Worm (Caenorhabditis elegans) whole organism, young adult: ENCODE measurements around the gene soc-1.
A peak's percentile ranks its signal among the peaks of the same experiment; 100 is the strongest.

ENCODE experiments used
- B0019.2 ChIP-seq: fragments of 200-800 bp; sonication (Bioruptor generic); conservative IDR thresholded peaks from 2 replicates; pipeline ENCODE4 v1.3.6; 2022; ENCODE audit warnings: missing genetic modification reagents, missing genetic modification characterization, missing compliant biosample characterization
- D2030.7 ChIP-seq: fragments of 200-800 bp; sonication (Bioruptor generic); IDR thresholded peaks from 2 replicates; pipeline ENCODE4 v1.3.6; 2022; ENCODE audit warnings: missing genetic modification reagents, missing genetic modification characterization, missing compliant biosample characterization
- F23B12.7 ChIP-seq: sonication (generic microtip); optimal IDR thresholded peaks from 2 replicates; lab custom pipeline; 2017; ENCODE audit warnings: missing genetic modification characterization, mild to moderate bottlenecking, missing compliant biosample characterization, antibody characterized with exemption, moderate library complexity; ENCODE audit not compliant: insufficient read depth
- F39B2.1 ChIP-seq: fragments of 200-800 bp; sonication (Bioruptor generic); IDR thresholded peaks from 2 replicates; pipeline ENCODE4 v1.3.6; 2022; ENCODE audit warnings: missing genetic modification reagents, missing genetic modification characterization, missing compliant biosample characterization
- F52B5.7 ChIP-seq: sonication (generic microtip); optimal IDR thresholded peaks from 2 replicates; lab custom pipeline; 2016; ENCODE audit warnings: mild to moderate bottlenecking, missing genetic modification characterization, missing compliant biosample characterization
- F55B11.4 ChIP-seq: sonication (generic microtip); optimal IDR thresholded peaks from 2 replicates; lab custom pipeline; 2016; ENCODE audit warnings: missing compliant biosample characterization, missing genetic modification characterization, borderline replicate concordance; ENCODE audit not compliant: insufficient read depth
- F57C9.4 ChIP-seq: sonication (generic microtip); optimal IDR thresholded peaks from 2 replicates; lab custom pipeline; 2017; ENCODE audit warnings: mild to moderate bottlenecking, missing genetic modification characterization, missing compliant biosample characterization
- T07F8.4 ChIP-seq: sonication (generic microtip); optimal IDR thresholded peaks from 2 replicates; lab custom pipeline; 2016; ENCODE audit warnings: mild to moderate bottlenecking, missing genetic modification characterization, moderate library complexity, missing compliant biosample characterization
- Y56A3A.18 ChIP-seq: fragments of 200-800 bp; sonication (Bioruptor generic); IDR thresholded peaks from 2 replicates; pipeline ENCODE4 v1.3.6; 2022; ENCODE audit warnings: missing genetic modification reagents, missing genetic modification characterization, missing compliant biosample characterization
- ama-1 ChIP-seq, 3 experiments: fragments of 150-350 bp in 1 of 3; sonication (generic microtip) in 2 of 3; optimal IDR thresholded peaks; 2 replicates each; lab custom pipeline; 2014 to 2018; ENCODE audit warnings: missing biosample characterization in 2 of 3, missing genetic modification characterization in 2 of 3, missing genetic modification reagents in 2 of 3
- aptf-2 ChIP-seq: fragments of 200-800 bp; sonication (Bioruptor generic); conservative IDR thresholded peaks from 2 replicates; pipeline ENCODE4 v1.3.6; 2022; ENCODE audit warnings: missing genetic modification reagents, missing genetic modification characterization, missing compliant biosample characterization
- athp-1 ChIP-seq: sonication (generic microtip); optimal IDR thresholded peaks from 2 replicates; lab custom pipeline; 2017; ENCODE audit warnings: mild to moderate bottlenecking, missing genetic modification characterization, missing compliant biosample characterization
- attf-6 ChIP-seq: fragments of 200-800 bp; sonication (Bioruptor generic); IDR thresholded peaks from 2 replicates; pipeline ENCODE4 v1.3.6; 2022; ENCODE audit warnings: missing genetic modification reagents, missing genetic modification characterization, missing compliant biosample characterization
- bed-1 ChIP-seq: fragments of 200-800 bp; sonication (Bioruptor generic); IDR thresholded peaks from 2 replicates; pipeline ENCODE4 v1.3.6; 2022; ENCODE audit warnings: missing genetic modification reagents, missing genetic modification characterization, missing compliant biosample characterization
- cebp-1 ChIP-seq, 2 experiments: fragments of 200-800 bp in 1 of 2; sonication (Bioruptor generic) in 1 of 2; sonication (generic microtip) in 1 of 2; IDR thresholded peaks in 1 of 2; optimal IDR thresholded peaks in 1 of 2; 2 replicates each; pipeline versions ENCODE4 v1.3.6 to Lab custom; 2017 to 2022; ENCODE audit warnings: missing compliant biosample characterization in 2 of 2, missing genetic modification characterization in 2 of 2, mild to moderate bottlenecking in 1 of 2, missing genetic modification reagents in 1 of 2, moderate library complexity in 1 of 2
- cebp-2 ChIP-seq: fragments of 200-800 bp; sonication (Bioruptor generic); IDR thresholded peaks from 2 replicates; pipeline ENCODE4 v1.3.6; 2022; ENCODE audit warnings: missing genetic modification characterization, missing compliant biosample characterization
- ceh-40 ChIP-seq: fragments of 200-800 bp; sonication (Bioruptor generic); IDR thresholded peaks from 2 replicates; pipeline ENCODE4 v1.3.6; 2022; ENCODE audit warnings: missing genetic modification characterization, missing compliant biosample characterization
- ceh-79 ChIP-seq: sonication (generic microtip); optimal IDR thresholded peaks from 2 replicates; lab custom pipeline; 2017; ENCODE audit warnings: mild to moderate bottlenecking, missing genetic modification characterization, missing compliant biosample characterization
- efl-1 ChIP-seq: fragments of 150-350 bp; optimal IDR thresholded peaks from 2 replicates; lab custom pipeline; 2014; ENCODE audit warnings: missing biosample characterization, missing genetic modification reagents, missing genetic modification characterization
- egl-18 ChIP-seq: fragments of 200-800 bp; sonication (Bioruptor generic); IDR thresholded peaks from 2 replicates; pipeline ENCODE4 v1.3.6; 2022; ENCODE audit warnings: missing genetic modification reagents, missing genetic modification characterization, missing compliant biosample characterization
- egrh-3 ChIP-seq: fragments of 200-800 bp; sonication (Bioruptor generic); IDR thresholded peaks from 2 replicates; pipeline ENCODE4 v1.3.6; 2022; ENCODE audit warnings: missing genetic modification reagents, missing genetic modification characterization, missing compliant biosample characterization
- ets-4 ChIP-seq: fragments of 200-800 bp; sonication (Bioruptor generic); optimal IDR thresholded peaks from 2 replicates; lab custom pipeline; 2018; ENCODE audit warnings: mild to moderate bottlenecking, missing genetic modification characterization, missing compliant biosample characterization
- him-1 ChIP-seq: sonication (generic microtip); optimal IDR thresholded peaks from 2 replicates; lab custom pipeline; 2016; ENCODE audit warnings: missing genotype, missing genetic modification reagents, missing genetic modification characterization, missing compliant biosample characterization
- hmg-1.2 ChIP-seq: fragments of 200-800 bp; sonication (Bioruptor generic); IDR thresholded peaks from 2 replicates; pipeline ENCODE4 v1.3.6; 2022; ENCODE audit warnings: missing genetic modification reagents, missing genetic modification characterization, missing compliant biosample characterization
- lag-1 ChIP-seq: fragments of 200-800 bp; sonication (Bioruptor generic); IDR thresholded peaks from 2 replicates; pipeline ENCODE4 v1.3.6; 2022; ENCODE audit warnings: missing genetic modification reagents, missing genetic modification characterization, missing compliant biosample characterization
- let-526 ChIP-seq: fragments of 200-800 bp; sonication (Bioruptor generic); IDR thresholded peaks from 2 replicates; pipeline ENCODE4 v1.3.6; 2022; ENCODE audit warnings: missing genetic modification reagents, missing genetic modification characterization, missing compliant biosample characterization
- lsy-27 ChIP-seq: sonication (generic microtip); optimal IDR thresholded peaks from 2 replicates; lab custom pipeline; 2017; ENCODE audit warnings: missing genetic modification characterization, mild to moderate bottlenecking, missing compliant biosample characterization, antibody characterized with exemption, missing genotype, borderline replicate concordance; ENCODE audit not compliant: insufficient read depth
- madf-10 ChIP-seq: sonication (generic microtip); optimal IDR thresholded peaks from 2 replicates; lab custom pipeline; 2016; ENCODE audit warnings: mild to moderate bottlenecking, missing genetic modification characterization, missing compliant biosample characterization
- madf-3 ChIP-seq: fragments of 200-800 bp; sonication (Bioruptor generic); IDR thresholded peaks from 2 replicates; pipeline ENCODE4 v1.3.6; 2022; ENCODE audit warnings: missing genetic modification reagents, missing genetic modification characterization, missing compliant biosample characterization
- madf-6 ChIP-seq: fragments of 200-800 bp; sonication (Bioruptor generic); IDR thresholded peaks from 2 replicates; pipeline ENCODE4 v1.3.6; 2022; ENCODE audit warnings: missing genetic modification reagents, missing genetic modification characterization, missing compliant biosample characterization
- madf-8 ChIP-seq: fragments of 200-800 bp; sonication (Bioruptor generic); conservative IDR thresholded peaks from 2 replicates; pipeline ENCODE4 v1.3.6; 2022; ENCODE audit warnings: missing genetic modification reagents, missing genetic modification characterization, missing compliant biosample characterization
- nfyb-1 ChIP-seq: fragments of 200-800 bp; sonication (Bioruptor generic); IDR thresholded peaks from 2 replicates; pipeline ENCODE4 v1.3.6; 2022; ENCODE audit warnings: missing genetic modification reagents, missing genetic modification characterization, missing compliant biosample characterization
- nhr-120 ChIP-seq: fragments of 200-800 bp; sonication (Bioruptor generic); IDR thresholded peaks from 2 replicates; pipeline ENCODE4 v1.3.6; 2022; ENCODE audit warnings: missing genetic modification characterization, missing compliant biosample characterization
- rcor-1 ChIP-seq: fragments of 200-800 bp; sonication (Bioruptor generic); IDR thresholded peaks from 2 replicates; pipeline ENCODE4 v1.3.6; 2022; ENCODE audit warnings: missing genetic modification reagents, missing genetic modification characterization, missing compliant biosample characterization
- repo-1 ChIP-seq: sonication (generic microtip); optimal IDR thresholded peaks from 2 replicates; lab custom pipeline; 2017; ENCODE audit warnings: mild to moderate bottlenecking, missing genetic modification characterization, missing compliant biosample characterization
- rpc-1 ChIP-seq, 2 experiments: fragments of 150-350 bp in 1 of 2; sonication (generic microtip) in 1 of 2; optimal IDR thresholded peaks; 2 replicates each; lab custom pipeline; 2014 to 2018; ENCODE audit warnings: missing biosample characterization in 1 of 2, missing genetic modification characterization in 1 of 2, missing genetic modification reagents in 1 of 2, missing genotype in 1 of 2
- snpc-1.1 ChIP-seq: sonication (generic microtip); optimal IDR thresholded peaks from 2 replicates; lab custom pipeline; 2017; ENCODE audit warnings: missing genetic modification characterization, mild to moderate bottlenecking, missing compliant biosample characterization, antibody characterized with exemption, moderate library complexity, missing genotype, missing genetic modification reagents; ENCODE audit not compliant: insufficient read depth
- snpc-3.4 ChIP-seq: sonication (generic microtip); optimal IDR thresholded peaks from 2 replicates; lab custom pipeline; 2017; ENCODE audit warnings: missing genetic modification characterization, mild to moderate bottlenecking, missing compliant biosample characterization, antibody characterized with exemption, moderate library complexity, missing genotype, missing genetic modification reagents
- sptf-2 ChIP-seq: fragments of 200-800 bp; sonication (Bioruptor generic); optimal IDR thresholded peaks from 2 replicates; lab custom pipeline; 2018; ENCODE audit warnings: mild to moderate bottlenecking, missing genetic modification characterization, missing compliant biosample characterization
- tbx-9 ChIP-seq: sonication (generic microtip); optimal IDR thresholded peaks from 2 replicates; lab custom pipeline; 2016; ENCODE audit warnings: borderline replicate concordance, missing genetic modification characterization, inconsistent platforms, missing compliant biosample characterization
- zfh-2 ChIP-seq: fragments of 200-800 bp; sonication (Bioruptor generic); conservative IDR thresholded peaks from 2 replicates; pipeline ENCODE4 v1.3.6; 2022; ENCODE audit warnings: missing genetic modification reagents, missing genetic modification characterization, missing compliant biosample characterization
- ztf-18 ChIP-seq: sonication (generic microtip); optimal IDR thresholded peaks from 2 replicates; lab custom pipeline; 2016; ENCODE audit warnings: missing genotype, mild to moderate bottlenecking, missing genetic modification characterization, missing compliant biosample characterization
- ztf-22 ChIP-seq: fragments of 200-800 bp; sonication (Bioruptor generic); optimal IDR thresholded peaks from 2 replicates; lab custom pipeline; 2018; ENCODE audit warnings: mild to moderate bottlenecking, missing genetic modification characterization, moderate library complexity, missing compliant biosample characterization
- ztf-25 ChIP-seq: fragments of 200-800 bp; sonication (Bioruptor generic); IDR thresholded peaks from 2 replicates; pipeline ENCODE4 v1.3.6; 2022; ENCODE audit warnings: missing genetic modification reagents, missing genetic modification characterization, missing compliant biosample characterization
- ztf-3 ChIP-seq: fragments of 200-800 bp; sonication (Bioruptor generic); optimal IDR thresholded peaks from 2 replicates; lab custom pipeline; 2018; ENCODE audit warnings: mild to moderate bottlenecking, missing genetic modification characterization, missing compliant biosample characterization

The soc-1 gene

ce11 chrV:4686680-4687470, 44.1 kb downstream of the soc-1 start, which contains the start of gene taf-10 (continued):
- TF ChIP-seq F52B5.7 (tag; lab: Kevin White, UChicago): no peak
- no peak for TF ChIP-seq nhr-120 (GFP tag; lab: Robert Waterston, UW)
- TF ChIP-seq B0019.2: no peak
- no peak for TF ChIP-seq hmg-1.2
- no peak for TF ChIP-seq lsy-27 (tag; lab: Kevin White, UChicago)
- no peak for TF ChIP-seq madf-10
- no peak for TF ChIP-seq repo-1 (tag; lab: Kevin White, UChicago)
- no peak for TF ChIP-seq sptf-2 (GFP tag; lab: Kevin White, UChicago)
- no peak for TF ChIP-seq ztf-25 (GFP tag; lab: Robert Waterston, UW)
- no peak for TF ChIP-seq ceh-79
- no peak for TF ChIP-seq F39B2.1 (GFP tag; lab: Robert Waterston, UW)
- no peak for TF ChIP-seq ztf-3 (GFP tag; lab: Kevin White, UChicago)
- TF ChIP-seq bed-1 (GFP tag; lab: Robert Waterston, UW): no peak
- no peak for TF ChIP-seq F57C9.4
- no peak for TF ChIP-seq efl-1 (GFP tag; lab: Kevin White, UChicago)
- peak; percentile 7 for TF ChIP-seq F23B12.7 (tag; lab: Kevin White, UChicago)
- TF ChIP-seq T07F8.4 (tag; lab: Kevin White, UChicago): no peak
- no peak for TF ChIP-seq let-526
- no peak for TF ChIP-seq attf-6 (GFP tag; lab: Robert Waterston, UW)
- no peak for TF ChIP-seq cebp-2 (GFP tag; lab: Robert Waterston, UW)
- TF ChIP-seq Y56A3A.18 (GFP tag; lab: Robert Waterston, UW): no peak
- no peak for TF ChIP-seq snpc-1.1
- no peak for TF ChIP-seq D2030.7 (GFP tag; lab: Robert Waterston, UW)
- TF ChIP-seq lag-1: no peak
- TF ChIP-seq rpc-1 (optimal IDR thresholded peaks at IDR 0.05; lab: Kevin White, UChicago): peak; percentile 8
- no peak for TF ChIP-seq rpc-1 (tag; optimal IDR thresholded peaks at IDR 0.05; lab: Kevin White, UChicago)
- no peak for TF ChIP-seq tbx-9 (tag; lab: Kevin White, UChicago)
- no peak for TF ChIP-seq ztf-22
- TF ChIP-seq athp-1 (tag; lab: Kevin White, UChicago): no peak
- TF ChIP-seq him-1: no peak
- no peak for TF ChIP-seq ets-4 (GFP tag; lab: Kevin White, UChicago)
- TF ChIP-seq ceh-40 (GFP tag; lab: Robert Waterston, UW): no peak
- TF ChIP-seq aptf-2 (GFP tag; lab: Robert Waterston, UW): no peak
- TF ChIP-seq, all 124 proteins: peak for 16

- TF ChIP-seq madf-3: peak; percentile 38; the same call in 1 of the 2 replicates
- TF ChIP-seq snpc-3.4 (tag; lab: Kevin White, UChicago): no peak
- 0 out of 2 replicates have a peak, but pooled peaks have one; percentile 45 for TF ChIP-seq cebp-2 (GFP tag; lab: Robert Waterston, UW)
- no peak for TF ChIP-seq ztf-18
- no peak for TF ChIP-seq athp-1 (tag; lab: Kevin White, UChicago)
- TF ChIP-seq hmg-1.2: no peak
- TF ChIP-seq F55B11.4 (tag; lab: Kevin White, UChicago): no peak
- 0 out of 2 replicates have a peak, but pooled peaks have one; percentile 32 for TF ChIP-seq nfyb-1
- 0 out of 2 replicates have a peak, but pooled peaks have one; percentile 12 for TF ChIP-seq madf-8 (GFP tag; lab: Robert Waterston, UW)
- TF ChIP-seq nhr-120 (GFP tag; lab: Robert Waterston, UW): no peak
- TF ChIP-seq egrh-3: 0 out of 2 replicates have a peak, but pooled peaks have one; percentile 26
- TF ChIP-seq madf-6 (GFP tag; lab: Robert Waterston, UW): peak; percentile 34
- peak; percentile 64 for TF ChIP-seq zfh-2 (GFP tag; lab: Robert Waterston, UW)
- TF ChIP-seq egl-18: 0 out of 2 replicates have a peak, but pooled peaks have one; percentile 19
- no peak for TF ChIP-seq rcor-1
- TF ChIP-seq cebp-1 (GFP tag; IDR thresholded peaks at IDR 0.05; lab: Robert Waterston, UW): no peak
- TF ChIP-seq cebp-1 (tag; optimal IDR thresholded peaks at IDR 0.05; lab: Kevin White, UChicago): no peak
- TF ChIP-seq ama-1 (optimal IDR thresholded peaks at IDR 0.05; lab: Kevin White, UChicago): peak; percentile 59
- TF ChIP-seq ama-1 (GFP tag; optimal IDR thresholded peaks at IDR 0.05; lab: Kevin White, UChicago): no peak
These were observed 45.3 kb downstream of the soc-1 start, which contains the start of gene K03B4.2 for ce11 chrV:4687944-4688505. Gene K03B4.2 (plus strand): TSS chrV:4687994.
